Fruit fly (Drosophila melanogaster) whole organism, embryonic: Measurements from ENCODE around the gene CG43897.
A peak's percentile ranks its signal among the peaks of the same experiment; 100 is the strongest.

Experiments used
- Atf-2 ChIP-seq: fragments of 200-800 bp; sonication (Bioruptor generic); optimal IDR thresholded peaks from 2 replicates; lab custom pipeline; 2016; ENCODE audit warnings: missing biosample characterization, missing genetic modification characterization
- Awh ChIP-seq: fragments of 200-800 bp; sonication (Bioruptor generic); IDR thresholded peaks from 2 replicates; pipeline ENCODE4, ENCODE4 v1.3.6; 2022; ENCODE audit warnings: missing biosample characterization, missing genetic modification characterization
- B-H1 ChIP-seq: fragments of 200-800 bp; sonication (Bioruptor generic); IDR thresholded peaks from 3 replicates; pipeline ENCODE4 v1.3.6; 2022; ENCODE audit warnings: missing biosample characterization, missing genetic modification characterization
- CG10654 ChIP-seq: fragments of 200-800 bp; sonication (Bioruptor generic); optimal IDR thresholded peaks from 2 replicates; lab custom pipeline; 2016; ENCODE audit warnings: missing biosample characterization, missing genetic modification characterization
- CG11398 ChIP-seq: fragments of 200-800 bp; sonication (Bioruptor generic); optimal IDR thresholded peaks from 2 replicates; lab custom pipeline; 2016; ENCODE audit warnings: missing biosample characterization, missing genetic modification characterization
- CG11504 ChIP-seq: fragments of 200-800 bp; sonication (Bioruptor generic); optimal IDR thresholded peaks from 3 replicates; lab custom pipeline; 2019; ENCODE audit warnings: missing biosample characterization, mild to moderate bottlenecking, missing genetic modification characterization, moderate library complexity
- CG12391 ChIP-seq: fragments of 200-800 bp; sonication (Bioruptor generic); optimal IDR thresholded peaks from 3 replicates; lab custom pipeline; 2018; ENCODE audit warnings: missing biosample characterization, mild to moderate bottlenecking, missing genetic modification characterization, moderate library complexity
- CG17361 ChIP-seq: fragments of 200-800 bp; sonication (Bioruptor generic); IDR thresholded peaks from 3 replicates; pipeline ENCODE4 v1.3.6; 2022; ENCODE audit warnings: missing biosample characterization, missing genetic modification characterization
- CG18262 ChIP-seq: fragments of 200-800 bp; optimal IDR thresholded peaks from 3 replicates; lab custom pipeline; 2019; ENCODE audit warnings: missing biosample characterization, mild to moderate bottlenecking, missing genetic modification characterization, moderate library complexity
- CG2678 ChIP-seq: fragments of 200-800 bp; sonication (Bioruptor generic); optimal IDR thresholded peaks from 3 replicates; lab custom pipeline; 2019; ENCODE audit warnings: missing biosample characterization, mild to moderate bottlenecking, missing genetic modification characterization, moderate library complexity
- CG2875 ChIP-seq: fragments of 200-800 bp; sonication (Bioruptor generic); optimal IDR thresholded peaks from 2 replicates; lab custom pipeline; 2017; ENCODE audit warnings: missing biosample characterization, mild to moderate bottlenecking, missing genetic modification characterization, missing genetic modification reagents
- CG7839 ChIP-seq: fragments of 200-800 bp; sonication (Bioruptor generic); optimal IDR thresholded peaks from 3 replicates; lab custom pipeline; 2018; ENCODE audit warnings: missing biosample characterization, mild to moderate bottlenecking, missing genetic modification characterization, moderate library complexity
- CG8944 ChIP-seq: fragments of 200-800 bp; sonication (Bioruptor generic); optimal IDR thresholded peaks from 3 replicates; lab custom pipeline; 2016; ENCODE audit warnings: missing biosample characterization, missing genetic modification characterization
- CG9932 ChIP-seq: fragments of 200-800 bp; sonication (Bioruptor generic); IDR thresholded peaks from 2 replicates; pipeline ENCODE4 v1.3.6; 2022; ENCODE audit warnings: missing biosample characterization, missing genetic modification characterization
- Drgx ChIP-seq: fragments of 200-800 bp; sonication (Bioruptor generic); IDR thresholded peaks from 2 replicates; pipeline ENCODE4 v1.3.6; 2022; ENCODE audit warnings: missing biosample characterization, missing genetic modification characterization
- H15 ChIP-seq: fragments of 200-800 bp; sonication (Bioruptor generic); IDR thresholded peaks from 3 replicates; pipeline ENCODE4 v1.3.6; 2022; ENCODE audit warnings: missing biosample characterization, missing genetic modification characterization
- H2.0 ChIP-seq: fragments of 200-800 bp; sonication (Bioruptor generic); IDR thresholded peaks from 2 replicates; pipeline ENCODE4 v1.3.6; 2022; ENCODE audit warnings: missing biosample characterization, missing genetic modification characterization
- Hr51 ChIP-seq, 2 experiments: fragments of 200-800 bp; sonication (Bioruptor generic); optimal IDR thresholded peaks; 2 replicates in 1 of 2; 3 replicates in 1 of 2; lab custom pipeline; 2016 to 2018; ENCODE audit warnings: missing biosample characterization in 2 of 2, missing genetic modification characterization in 2 of 2, mild to moderate bottlenecking in 1 of 2, moderate library complexity in 1 of 2
- Med ChIP-seq: fragments of 200-800 bp; sonication (Bioruptor generic); peaks from one replicate; lab custom pipeline; 2016; ENCODE audit warnings: missing biosample characterization, missing genetic modification characterization, mild to moderate bottlenecking, inconsistent platforms, moderate library complexity
- Mrtf ChIP-seq: fragments of 200-800 bp; sonication (Bioruptor generic); IDR thresholded peaks from 3 replicates; pipeline ENCODE4 v1.3.6; 2022; ENCODE audit warnings: missing biosample characterization, missing genetic modification characterization
- Optix ChIP-seq: fragments of 200-800 bp; sonication (Bioruptor generic); IDR thresholded peaks from 3 replicates; pipeline ENCODE4 v1.3.6; 2022; ENCODE audit warnings: missing biosample characterization, missing genetic modification characterization
- Sox102F ChIP-seq: fragments of 200-800 bp; sonication (Bioruptor generic); optimal IDR thresholded peaks from 2 replicates; lab custom pipeline; 2018; ENCODE audit warnings: missing biosample characterization, mild to moderate bottlenecking, missing genetic modification characterization, moderate library complexity
- crol ChIP-seq: fragments of 200-800 bp; sonication (Bioruptor generic); IDR thresholded peaks from 2 replicates; pipeline ENCODE4 v1.3.6; 2022; ENCODE audit warnings: missing biosample characterization, missing genetic modification characterization
- cwo ChIP-seq: fragments of 200-800 bp; sonication (Bioruptor generic); optimal IDR thresholded peaks from 3 replicates; lab custom pipeline; 2017; ENCODE audit warnings: missing biosample characterization, missing genetic modification characterization, mild to moderate bottlenecking, moderate library complexity, missing genetic modification reagents
- dmrt99B ChIP-seq: fragments of 200-800 bp; sonication (Bioruptor generic); optimal IDR thresholded peaks from 2 replicates; lab custom pipeline; 2018; ENCODE audit warnings: missing biosample characterization, mild to moderate bottlenecking, missing genetic modification characterization, moderate library complexity
- en ChIP-seq: fragments of 200-800 bp; sonication (Bioruptor generic); optimal IDR thresholded peaks from 2 replicates; lab custom pipeline; 2016; ENCODE audit warnings: missing biosample characterization, missing genetic modification characterization
- eyg ChIP-seq: fragments of 200-800 bp; sonication (Bioruptor generic); optimal IDR thresholded peaks from 3 replicates; lab custom pipeline; 2016; ENCODE audit warnings: missing biosample characterization, missing genetic modification characterization
- fru ChIP-seq: fragments of >200 bp; optimal IDR thresholded peaks from 2 replicates; lab custom pipeline; 2017
- gem ChIP-seq: fragments of 200-800 bp; sonication (Bioruptor generic); optimal IDR thresholded peaks from 2 replicates; lab custom pipeline; 2019; ENCODE audit warnings: missing biosample characterization, mild to moderate bottlenecking, missing genetic modification characterization, moderate library complexity
- h ChIP-seq: fragments of >200 bp; optimal IDR thresholded peaks from 2 replicates; lab custom pipeline; 2017
- hth ChIP-seq: fragments of >200 bp; optimal IDR thresholded peaks from 2 replicates; lab custom pipeline; 2017; ENCODE audit warnings: inconsistent platforms
- inv ChIP-seq: fragments of 200-800 bp; sonication (Bioruptor generic); IDR thresholded peaks from 2 replicates; pipeline ENCODE4 v1.3.6; 2022; ENCODE audit warnings: missing biosample characterization, missing genetic modification characterization; ENCODE audit not compliant: partially characterized antibody
- lmd ChIP-seq: fragments of 200-800 bp; sonication (Bioruptor generic); IDR thresholded peaks from 2 replicates; pipeline ENCODE4 v1.3.6; 2022; ENCODE audit warnings: missing biosample characterization, missing genetic modification characterization
- mam ChIP-seq: fragments of 200-800 bp; sonication (Bioruptor generic); optimal IDR thresholded peaks from 3 replicates; lab custom pipeline; 2016; ENCODE audit warnings: missing biosample characterization, missing genetic modification characterization
- odd ChIP-seq: fragments of 200-800 bp; sonication (Bioruptor generic); optimal IDR thresholded peaks from 2 replicates; lab custom pipeline; 2017; ENCODE audit warnings: missing biosample characterization, mild to moderate bottlenecking, missing genetic modification characterization
- pan ChIP-seq, 4 experiments: fragments of >200 bp in 3 of 4; fragments of 200-800 bp in 1 of 4; sonication (Bioruptor generic) in 1 of 4; optimal IDR thresholded peaks in 3 of 4; IDR thresholded peaks in 1 of 4; 2 replicates each; pipeline versions ENCODE4 v1.3.6 to Lab custom; 2017 to 2022; ENCODE audit warnings: missing biosample characterization in 2 of 4, missing genetic modification characterization in 2 of 4, mixed read lengths in 1 of 4
- prd ChIP-seq, 3 experiments: fragments of >200 bp in 2 of 3; fragments of 200-800 bp in 1 of 3; sonication (Bioruptor generic) in 1 of 3; optimal IDR thresholded peaks in 2 of 3; IDR thresholded peaks in 1 of 3; 2 replicates in 2 of 3; 3 replicates in 1 of 3; pipeline versions ENCODE4 v1.3.6 to Lab custom; 2017 to 2022; ENCODE audit warnings: missing biosample characterization in 1 of 3, missing genetic modification characterization in 1 of 3
- row ChIP-seq: fragments of 200-800 bp; sonication (Bioruptor generic); IDR thresholded peaks from 3 replicates; pipeline ENCODE4 v1.3.6; 2022; ENCODE audit warnings: missing biosample characterization, missing genetic modification characterization
- sd ChIP-seq: fragments of 200-800 bp; sonication (Bioruptor generic); optimal IDR thresholded peaks from 3 replicates; lab custom pipeline; 2018; ENCODE audit warnings: missing biosample characterization, mild to moderate bottlenecking, missing genetic modification characterization, moderate library complexity
- so ChIP-seq: fragments of 200-800 bp; sonication (Bioruptor generic); IDR thresholded peaks from 3 replicates; pipeline ENCODE4 v1.3.6; 2022; ENCODE audit warnings: missing biosample characterization, missing genetic modification characterization
- sr ChIP-seq: fragments of 200-800 bp; sonication (Bioruptor generic); IDR thresholded peaks from 3 replicates; pipeline ENCODE4 v1.3.6; 2022; ENCODE audit warnings: missing biosample characterization, missing genetic modification characterization
- tap ChIP-seq: fragments of 200-800 bp; optimal IDR thresholded peaks from 3 replicates; lab custom pipeline; 2019; ENCODE audit warnings: missing biosample characterization, mild to moderate bottlenecking, missing genetic modification characterization, moderate library complexity
- vvl ChIP-seq: fragments of 200-800 bp; sonication (Bioruptor generic); IDR thresholded peaks from 2 replicates; pipeline ENCODE4 v1.3.6; 2022; ENCODE audit warnings: missing biosample characterization, missing genetic modification characterization
- z ChIP-seq: fragments of 200-800 bp; sonication (Bioruptor generic); IDR thresholded peaks from 3 replicates; pipeline ENCODE4 v1.3.6; 2022; ENCODE audit warnings: missing biosample characterization, missing genetic modification characterization

CG43897 gene

dm6 chr3L:9764915-9765709, 48.5 kb upstream of the CG43897 start:
- TF ChIP-seq row (GFP tag; lab: Robert Waterston, UW): 0 out of 3 replicates have a peak, but pooled peaks have one; percentile 21
- peak; percentile 48 for TF ChIP-seq Med (GFP tag; lab: Kevin White, UChicago)
- 0 out of 3 replicates have a peak, but pooled peaks have one; percentile 24 for TF ChIP-seq H15 (GFP tag; lab: Robert Waterston, UW)
- peak; percentile 2 for TF ChIP-seq Sox102F (GFP tag; lab: Kevin White, UChicago)
- no peak for TF ChIP-seq fru (lab: Kevin White, UChicago)
- TF ChIP-seq CG11504 (tag; lab: Kevin White, UChicago): peak; percentile 31
- TF ChIP-seq mam (GFP tag; lab: Kevin White, UChicago): no peak
- TF ChIP-seq CG2875 (GFP tag; lab: Kevin White, UChicago): no peak
- peak in 1 of 2 experiments; percentile 27 for TF ChIP-seq Hr51 (GFP tag; optimal IDR thresholded peaks at IDR 0.05; lab: Kevin White, UChicago)
- no peak for TF ChIP-seq inv (GFP tag; lab: Robert Waterston, UW)
- TF ChIP-seq dmrt99B: peak; percentile 8
- peak; percentile 7 for TF ChIP-seq CG2678 (tag; lab: Kevin White, UChicago)
- TF ChIP-seq prd (optimal IDR thresholded peaks at IDR 0.05; lab: Kevin White, UChicago): no peak
- TF ChIP-seq prd (GFP tag; IDR thresholded peaks at IDR 0.05; lab: Robert Waterston, UW): 0 out of 3 replicates have a peak, but pooled peaks have one; percentile 7
- peak; percentile 45 for TF ChIP-seq cwo (GFP tag; lab: Kevin White, UChicago)
- 0 out of 2 replicates have a peak, but pooled peaks have one; percentile 26 for TF ChIP-seq CG9932
- peak; percentile 5 for TF ChIP-seq CG18262
- peak; percentile 14 for TF ChIP-seq gem (tag; lab: Kevin White, UChicago)
- TF ChIP-seq crol (GFP tag; lab: Robert Waterston, UW): peak; percentile 69
- TF ChIP-seq vvl (GFP tag; lab: Robert Waterston, UW): peak; percentile 46; the same call in 1 of the 2 replicates
- TF ChIP-seq odd (GFP tag; lab: Kevin White, UChicago): no peak
- TF ChIP-seq CG17361: peak; percentile 34; the same call in 1 of the 3 replicates
- no peak for TF ChIP-seq hth (lab: Kevin White, UChicago)
- TF ChIP-seq en (GFP tag; lab: Kevin White, UChicago): no peak
- TF ChIP-seq CG7839 (tag; lab: Kevin White, UChicago): peak; percentile 12
- peak; percentile 23; the same call in 1 of the 2 replicates for TF ChIP-seq Drgx (GFP tag; lab: Robert Waterston, UW)
- no peak for TF ChIP-seq pan (optimal IDR thresholded peaks at IDR 0.05; lab: Kevin White, UChicago)
- TF ChIP-seq pan (GFP tag; optimal IDR thresholded peaks at IDR 0.05 in 1 of 2, IDR thresholded peaks at IDR 0.05 in 1 of 2): peak in 1 of 2 experiments; percentile 15

DNA sequence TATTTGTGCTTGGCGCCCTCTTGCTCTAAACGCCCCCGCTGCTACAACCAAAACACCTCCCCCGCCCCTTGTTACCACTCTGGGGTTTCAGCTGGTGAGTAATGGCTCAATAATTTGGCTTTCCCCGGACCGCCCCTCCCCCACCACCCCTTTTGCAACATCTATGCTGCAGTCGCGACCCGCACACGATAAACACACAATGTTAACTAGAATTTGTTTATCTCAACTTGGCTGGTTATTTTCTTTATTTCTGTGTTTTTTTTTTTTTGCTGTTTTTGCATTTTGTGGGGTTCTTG, 48.0 kb upstream of the CG43897 start:
- TF ChIP-seq eyg (GFP tag; lab: Kevin White, UChicago) (no peak), tap (no peak), CG11398 (GFP tag; lab: Kevin White, UChicago) (no peak), CG8944 (GFP tag; lab: Kevin White, UChicago) (no peak), B-H1 (GFP tag; lab: Robert Waterston, UW) (no peak), so (GFP tag; lab: Robert Waterston, UW) (no peak), Awh (GFP tag; lab: Robert Waterston, UW) (no peak), lmd (GFP tag; lab: Robert Waterston, UW) (no peak), Atf-2 (GFP tag; lab: Kevin White, UChicago) (no peak), crol (GFP tag; lab: Robert Waterston, UW) (peak; percentile 77), h (lab: Kevin White, UChicago) (no peak), Mrtf (GFP tag; lab: Robert Waterston, UW) (no peak), CG10654 (GFP tag; lab: Kevin White, UChicago) (no peak), Optix (no peak), sr (GFP tag; lab: Robert Waterston, UW) (peak; percentile 76), CG12391 (tag; lab: Kevin White, UChicago) (no peak), H2.0 (GFP tag; lab: Robert Waterston, UW) (no peak), sd (tag; lab: Kevin White, UChicago) (peak; percentile 68), z (no peak)
